Fruit fly (Drosophila melanogaster): ENCODE measurements around the gene mRpS21.

dm6 chr3R:13390490-13390889 is 8.9 kb upstream of the mRpS21 start:
- TF ChIP-seq net (GFP tag; optimal IDR thresholded peaks at IDR 0.05): no peak
- TF ChIP-seq CG6276 (GFP tag; optimal IDR thresholded peaks at IDR 0.05): no peak
- no peak for TF ChIP-seq CG7368 (GFP tag; optimal IDR thresholded peaks at IDR 0.05)
- TF ChIP-seq Lpt (GFP tag; optimal IDR thresholded peaks at IDR 0.05): no peak
- no peak for TF ChIP-seq CG8319 (GFP tag; optimal IDR thresholded peaks at IDR 0.05)
- no peak for TF ChIP-seq Eip75B (GFP tag; optimal IDR thresholded peaks at IDR 0.05)
- no peak for TF ChIP-seq dac (GFP tag; optimal IDR thresholded peaks at IDR 0.05)
- no peak for TF ChIP-seq Hr39 (GFP tag; optimal IDR thresholded peaks at IDR 0.05)
- no peak for TF ChIP-seq fkh (GFP tag; optimal IDR thresholded peaks at IDR 0.05)
- no peak for TF ChIP-seq Eip93F (GFP tag; optimal IDR thresholded peaks at IDR 0.05)
- TF ChIP-seq Sox102F (GFP tag; optimal IDR thresholded peaks at IDR 0.05): no peak
- no peak for TF ChIP-seq CG9139 (GFP tag; optimal IDR thresholded peaks at IDR 0.05)
